Worm (Caenorhabditis elegans) whole organism, mixed stage, embryonic: ENCODE measurements around the gene T15B12.2.

ENCODE experiments used
- M03D4.4 ChIP-seq: sonication (generic microtip); optimal IDR thresholded peaks from 2 replicates; lab custom pipeline; 2017; ENCODE audit warnings: mild to moderate bottlenecking, missing genetic modification characterization, missing compliant biosample characterization
- bed-3 ChIP-seq: fragments of 200-800 bp; sonication (Bioruptor generic); optimal IDR thresholded peaks from 3 replicates; lab custom pipeline; 2018; ENCODE audit warnings: mild to moderate bottlenecking, missing genetic modification characterization, moderate library complexity, missing compliant biosample characterization
- blmp-1 ChIP-seq: fragments of 150-350 bp; optimal IDR thresholded peaks from 2 replicates; lab custom pipeline; 2014; ENCODE audit warnings: missing biosample characterization, missing genetic modification characterization
- ceh-43 ChIP-seq: fragments of 200-800 bp; sonication (Bioruptor generic); optimal IDR thresholded peaks from 2 replicates; lab custom pipeline; 2018; ENCODE audit warnings: mild to moderate bottlenecking, missing genetic modification characterization, moderate library complexity, missing compliant biosample characterization
- ceh-83 ChIP-seq: fragments of 200-800 bp; sonication (Bioruptor generic); optimal IDR thresholded peaks from 2 replicates; lab custom pipeline; 2018; ENCODE audit warnings: mild to moderate bottlenecking, missing genetic modification characterization, missing compliant biosample characterization
- ces-1 ChIP-seq: fragments of 150-350 bp; optimal IDR thresholded peaks from 2 replicates; lab custom pipeline; 2014; ENCODE audit warnings: missing biosample characterization, missing genetic modification reagents, missing genetic modification characterization
- cnd-1 ChIP-seq: fragments of 200-800 bp; sonication (Bioruptor generic); optimal IDR thresholded peaks from 2 replicates; lab custom pipeline; 2018; ENCODE audit warnings: mild to moderate bottlenecking, missing genetic modification characterization, missing compliant biosample characterization
- drap-1 ChIP-seq: fragments of 200-800 bp; sonication (Bioruptor generic); optimal IDR thresholded peaks from 3 replicates; lab custom pipeline; 2018; ENCODE audit warnings: mild to moderate bottlenecking, missing genetic modification characterization, missing compliant biosample characterization
- elt-1 ChIP-seq: sonication (generic microtip); optimal IDR thresholded peaks from 2 replicates; lab custom pipeline; 2017; ENCODE audit warnings: missing genetic modification characterization, mild to moderate bottlenecking, missing compliant biosample characterization, antibody characterized with exemption, moderate library complexity, borderline replicate concordance; ENCODE audit not compliant: insufficient read depth
- elt-3 ChIP-seq: fragments of 150-350 bp; optimal IDR thresholded peaks from 2 replicates; lab custom pipeline; 2014; ENCODE audit warnings: missing biosample characterization, missing genetic modification characterization
- flh-1 ChIP-seq: fragments of 200-800 bp; sonication (Bioruptor generic); optimal IDR thresholded peaks from 2 replicates; lab custom pipeline; 2018; ENCODE audit warnings: mild to moderate bottlenecking, missing genetic modification characterization, moderate library complexity, missing compliant biosample characterization
- ham-2 ChIP-seq: fragments of 200-800 bp; sonication (Bioruptor generic); optimal IDR thresholded peaks from 2 replicates; lab custom pipeline; 2018; ENCODE audit warnings: mild to moderate bottlenecking, missing genetic modification characterization, missing compliant biosample characterization
- hlh-1 ChIP-seq: fragments of 150-350 bp; optimal IDR thresholded peaks from 2 replicates; lab custom pipeline; 2014; ENCODE audit warnings: missing biosample characterization, missing genetic modification reagents, missing genetic modification characterization
- lin-13 ChIP-seq: fragments of 150-350 bp; optimal IDR thresholded peaks from 2 replicates; lab custom pipeline; 2014; ENCODE audit warnings: missing biosample characterization, missing genetic modification characterization
- lin-32 ChIP-seq: fragments of 200-800 bp; sonication (Bioruptor generic); optimal IDR thresholded peaks from 2 replicates; lab custom pipeline; 2018; ENCODE audit warnings: mild to moderate bottlenecking, missing genetic modification characterization, missing compliant biosample characterization
- lsy-2 ChIP-seq: fragments of 150-350 bp; optimal IDR thresholded peaks from 2 replicates; lab custom pipeline; 2014; ENCODE audit warnings: missing biosample characterization, missing genetic modification characterization
- mab-5 ChIP-seq: fragments of 150-350 bp; optimal IDR thresholded peaks from 2 replicates; lab custom pipeline; 2014; ENCODE audit warnings: missing biosample characterization, missing genetic modification characterization
- mep-1 ChIP-seq: fragments of 150-350 bp; optimal IDR thresholded peaks from 2 replicates; lab custom pipeline; 2017; ENCODE audit warnings: missing biosample characterization, missing genetic modification reagents, missing genetic modification characterization, inconsistent platforms
- mls-2 ChIP-seq: sonication (generic microtip); optimal IDR thresholded peaks from 2 replicates; lab custom pipeline; 2016; ENCODE audit warnings: mild to moderate bottlenecking, missing genetic modification characterization, moderate library complexity, missing compliant biosample characterization
- nhr-12 ChIP-seq: fragments of 150-350 bp; optimal IDR thresholded peaks from 2 replicates; lab custom pipeline; 2014; ENCODE audit warnings: missing biosample characterization, missing genetic modification characterization
- nhr-2 ChIP-seq: fragments of 150-350 bp; optimal IDR thresholded peaks from 2 replicates; lab custom pipeline; 2014; ENCODE audit warnings: missing biosample characterization, missing genetic modification characterization
- nhr-237 ChIP-seq: fragments of 150-350 bp; optimal IDR thresholded peaks from 2 replicates; lab custom pipeline; 2014; ENCODE audit warnings: missing biosample characterization, missing genetic modification characterization
- nhr-28 ChIP-seq: fragments of 150-350 bp; optimal IDR thresholded peaks from 2 replicates; lab custom pipeline; 2014; ENCODE audit warnings: missing biosample characterization, missing genetic modification characterization
- pha-4 ChIP-seq: fragments of 150-350 bp; optimal IDR thresholded peaks from 2 replicates; lab custom pipeline; 2018; ENCODE audit warnings: missing biosample characterization, missing genetic modification reagents, missing genetic modification characterization
- sem-2 ChIP-seq: fragments of 200-800 bp; sonication (Bioruptor generic); optimal IDR thresholded peaks from 2 replicates; lab custom pipeline; 2018; ENCODE audit warnings: mild to moderate bottlenecking, missing genetic modification characterization, missing compliant biosample characterization
- snpc-4 ChIP-seq: fragments of 150-350 bp; optimal IDR thresholded peaks from 2 replicates; lab custom pipeline; 2014; ENCODE audit warnings: missing biosample characterization, missing genetic modification characterization
- sptf-1 ChIP-seq: sonication (generic microtip); optimal IDR thresholded peaks from 2 replicates; lab custom pipeline; 2017; ENCODE audit warnings: mild to moderate bottlenecking, missing genetic modification characterization, moderate library complexity, missing compliant biosample characterization
- tbx-8 ChIP-seq: fragments of 200-800 bp; sonication (Bioruptor generic); optimal IDR thresholded peaks from 2 replicates; lab custom pipeline; 2018; ENCODE audit warnings: mild to moderate bottlenecking, missing genetic modification characterization, moderate library complexity, missing compliant biosample characterization
- unc-120 ChIP-seq: sonication (generic microtip); optimal IDR thresholded peaks from 2 replicates; lab custom pipeline; 2017; ENCODE audit warnings: missing genetic modification characterization, missing compliant biosample characterization; ENCODE audit not compliant: poor library complexity, severe bottlenecking
- unc-39 ChIP-seq: fragments of 150-350 bp; optimal IDR thresholded peaks from 2 replicates; lab custom pipeline; 2014; ENCODE audit warnings: missing biosample characterization, missing genetic modification characterization
- zip-8 ChIP-seq: fragments of 150-350 bp; optimal IDR thresholded peaks from 2 replicates; lab custom pipeline; 2014; ENCODE audit warnings: missing biosample characterization, missing genetic modification characterization
- ztf-11 ChIP-seq: fragments of 150-350 bp; optimal IDR thresholded peaks from 2 replicates; lab custom pipeline; 2014; ENCODE audit warnings: missing biosample characterization, missing genetic modification characterization

The T15B12.2 gene

DNA sequence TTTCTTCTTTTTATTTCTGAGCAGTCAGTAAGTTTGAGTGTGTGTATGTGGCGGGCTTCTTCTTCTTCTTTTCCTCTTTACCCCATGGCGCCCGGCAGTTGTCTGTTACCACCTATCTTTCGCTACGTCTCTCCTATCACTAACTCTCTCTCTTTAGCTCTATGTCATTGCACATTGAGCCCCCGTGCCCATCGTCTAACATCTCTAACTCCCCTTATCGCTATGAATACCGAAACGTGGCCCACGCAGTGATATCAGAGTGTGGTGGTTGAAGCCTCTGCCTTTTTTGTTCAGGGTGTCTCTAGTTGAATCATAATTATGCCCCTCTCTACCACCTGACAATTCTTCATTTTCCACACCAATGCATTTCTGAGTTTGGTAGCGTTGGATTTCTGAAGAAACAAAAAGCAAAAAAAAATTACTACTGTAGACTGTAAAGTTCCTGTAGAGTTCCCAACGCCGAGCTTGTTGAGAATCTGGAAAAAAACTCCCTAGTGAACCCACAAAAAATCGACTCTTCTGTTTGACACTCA is 32.9 kb upstream of the T15B12.2 start:
- TF ChIP-seq hlh-1 (tag; lab: Kevin White, UChicago) (peak; percentile 9), pha-4 (no peak), unc-120 (tag; lab: Kevin White, UChicago) (peak; percentile 20)
- TF ChIP-seq, all 35 proteins: peak for 2

DNA sequence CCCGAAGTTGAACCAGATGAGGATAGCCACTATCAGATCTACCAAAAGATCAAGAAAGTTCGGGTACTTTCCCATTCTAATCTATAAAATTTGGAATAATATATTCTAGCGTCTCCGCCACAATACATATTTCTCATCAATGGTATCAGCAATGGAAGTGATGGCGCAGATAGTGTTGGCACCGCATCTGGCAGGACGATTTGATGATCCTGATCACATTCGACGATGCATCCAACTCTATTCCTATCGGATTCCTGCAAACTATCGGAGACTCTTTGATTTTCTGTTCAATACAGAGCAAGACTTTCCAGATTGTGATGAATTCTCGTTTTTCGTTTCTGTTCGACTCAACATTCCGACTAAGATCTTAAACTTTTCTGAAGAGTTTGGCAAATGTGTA is 27.7 kb upstream of the T15B12.2 start:
- TF ChIP-seq nhr-2 (tag; lab: Kevin White, UChicago): no peak
- no peak for TF ChIP-seq ceh-83 (GFP tag; lab: Kevin White, UChicago)
- no peak for TF ChIP-seq sem-2 (GFP tag; lab: Kevin White, UChicago)
- no peak for TF ChIP-seq mab-5
- no peak for TF ChIP-seq flh-1 (GFP tag; lab: Kevin White, UChicago)
- no peak for TF ChIP-seq unc-120 (tag; lab: Kevin White, UChicago)
- TF ChIP-seq bed-3 (GFP tag; lab: Kevin White, UChicago): no peak
- no peak for TF ChIP-seq M03D4.4 (tag; lab: Kevin White, UChicago)
- TF ChIP-seq unc-39: no peak

DNA sequence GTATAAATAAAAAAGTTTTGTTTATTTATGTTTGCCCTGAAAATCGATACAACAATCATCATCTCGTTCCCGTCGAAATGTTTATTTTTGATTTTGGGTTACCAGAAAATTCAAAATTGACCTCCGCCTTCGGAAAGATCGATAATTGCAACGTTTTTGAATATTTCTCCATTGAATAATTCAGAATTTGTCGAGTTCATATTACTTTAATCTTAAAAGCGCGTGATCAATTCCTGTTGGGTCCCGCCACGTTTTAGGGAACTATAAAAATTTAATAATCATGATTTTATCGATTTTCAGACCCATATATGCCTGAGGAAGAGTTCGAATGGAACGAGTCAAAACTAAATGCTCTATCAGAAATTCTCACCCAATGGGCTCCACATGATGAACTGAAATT is 24.6 kb upstream of the T15B12.2 start, which contains the start of gene sorf-2:
sorf-2 (plus strand) TSS at position 301 of the 400 bp plus-strand sequence.
- TF ChIP-seq nhr-28 (tag; lab: Kevin White, UChicago) (no peak), pha-4 (no peak), ceh-43 (no peak), bed-3 (GFP tag; lab: Kevin White, UChicago) (no peak), elt-1 (tag; lab: Kevin White, UChicago) (no peak), mls-2 (tag; lab: Kevin White, UChicago) (no peak), sem-2 (GFP tag; lab: Kevin White, UChicago) (no peak), ztf-11 (tag; lab: Kevin White, UChicago) (no peak), nhr-12 (tag; lab: Kevin White, UChicago) (no peak), lin-32 (GFP tag; lab: Kevin White, UChicago) (no peak), zip-8 (tag; lab: Kevin White, UChicago) (no peak), sptf-1 (tag; lab: Kevin White, UChicago) (no peak), nhr-237 (no peak)

DNA sequence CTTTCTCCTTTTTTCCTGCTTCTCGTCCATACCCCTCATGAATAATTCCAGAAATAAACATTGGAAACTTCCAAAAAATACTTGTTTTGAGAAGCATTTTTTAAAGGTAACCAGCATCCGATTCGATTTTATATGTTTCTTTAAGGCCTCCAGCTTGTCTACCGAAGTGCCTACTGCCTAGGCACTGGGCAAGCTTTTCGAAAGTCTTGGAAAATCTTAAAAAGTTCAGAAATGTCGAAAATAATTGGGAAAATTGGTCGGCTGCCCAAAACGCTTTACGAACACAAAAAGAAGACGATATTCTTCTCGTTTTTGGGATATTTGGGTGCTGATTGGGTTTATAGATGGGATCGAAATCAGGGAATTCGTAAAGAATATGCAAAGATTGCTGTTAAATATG is 20.0 kb upstream of the T15B12.2 start, which contains the start of gene F52C9.3:
F52C9.3 (plus strand) TSS at position 225 of the 400 bp plus-strand sequence.
- no peak for TF ChIP-seq flh-1 (GFP tag; lab: Kevin White, UChicago)
- TF ChIP-seq ces-1 (GFP tag; lab: Kevin White, UChicago): no peak
- no peak for TF ChIP-seq blmp-1
- no peak for TF ChIP-seq cnd-1 (tag; lab: Kevin White, UChicago)
- TF ChIP-seq lsy-2 (tag; lab: Kevin White, UChicago): no peak
- no peak for TF ChIP-seq ztf-11 (tag; lab: Kevin White, UChicago)
- no peak for TF ChIP-seq M03D4.4 (tag; lab: Kevin White, UChicago)
- no peak for TF ChIP-seq nhr-237
- TF ChIP-seq elt-1 (tag; lab: Kevin White, UChicago): no peak
- TF ChIP-seq snpc-4 (tag; lab: Kevin White, UChicago): no peak
- TF ChIP-seq ceh-43: no peak
- no peak for TF ChIP-seq sptf-1 (tag; lab: Kevin White, UChicago)
- no peak for TF ChIP-seq pha-4
- no peak for TF ChIP-seq nhr-2 (tag; lab: Kevin White, UChicago)
- no peak for TF ChIP-seq ham-2 (GFP tag; lab: Kevin White, UChicago)
- no peak for TF ChIP-seq bed-3 (GFP tag; lab: Kevin White, UChicago)
- TF ChIP-seq lin-32 (GFP tag; lab: Kevin White, UChicago): no peak
- no peak for TF ChIP-seq nhr-12 (tag; lab: Kevin White, UChicago)

DNA sequence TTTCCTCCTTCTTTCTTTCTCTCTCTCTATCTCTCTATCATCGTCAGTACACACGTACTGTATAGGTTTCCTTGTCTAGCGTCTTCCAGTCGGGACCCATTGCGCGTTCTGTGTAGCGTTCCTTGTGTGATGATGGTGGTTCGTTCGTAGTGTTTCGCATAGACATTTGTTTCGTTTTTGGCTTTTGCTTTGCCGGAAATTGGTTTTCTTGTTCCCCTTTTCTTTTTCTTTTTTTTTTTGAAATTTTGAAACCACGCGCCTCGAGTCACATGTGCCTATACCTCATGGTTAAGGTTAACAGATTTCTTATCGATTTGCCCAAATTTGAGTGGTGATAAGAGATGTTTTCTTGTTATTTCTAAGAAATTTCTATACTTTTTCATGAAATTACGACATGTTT is 16.9 kb upstream of the T15B12.2 start:
- no peak for TF ChIP-seq nhr-12 (tag; lab: Kevin White, UChicago)
- no peak for TF ChIP-seq drap-1 (GFP tag; lab: Kevin White, UChicago)
- TF ChIP-seq nhr-237: no peak
- no peak for TF ChIP-seq blmp-1
- TF ChIP-seq sptf-1 (tag; lab: Kevin White, UChicago): no peak
- no peak for TF ChIP-seq ceh-83 (GFP tag; lab: Kevin White, UChicago)
- no peak for TF ChIP-seq hlh-1 (tag; lab: Kevin White, UChicago)
- TF ChIP-seq lin-13: no peak
- no peak for TF ChIP-seq elt-3 (tag; lab: Kevin White, UChicago)
- no peak for TF ChIP-seq ces-1 (GFP tag; lab: Kevin White, UChicago)
- no peak for TF ChIP-seq unc-39
- no peak for TF ChIP-seq tbx-8
- no peak for TF ChIP-seq bed-3 (GFP tag; lab: Kevin White, UChicago)
- no peak for TF ChIP-seq mep-1 (tag; lab: Kevin White, UChicago)
